Fruit fly (Drosophila melanogaster) S2 (cell line): ENCODE data around the gene CG34280.

ENCODE experiments used
- CG8478 ChIP-seq: fragments of >200 bp; optimal IDR thresholded peaks from 2 replicates; lab custom pipeline; 2018
- CTCF ChIP-seq, 2 experiments: fragments of >200 bp; optimal IDR thresholded peaks; 2 replicates each; lab custom pipeline; 2018

- no peak for TF ChIP-seq CG8478 (lab: Kevin White, UChicago)
- no peak for TF ChIP-seq CTCF (optimal IDR thresholded peaks at IDR 0.05; lab: Kevin White, UChicago)
Measured at dm6 chr3R:17406411-17406810, 2.9 kb upstream of the CG34280 start, which contains the start of the genes CG42824 and CG42798.
